Worm (Caenorhabditis elegans) whole organism, L2 larva: ENCODE data around the gene C05D11.13.

Source experiments
- C34F6.9 ChIP-seq: fragments of 150-350 bp; optimal IDR thresholded peaks from 2 replicates; lab custom pipeline; 2014; ENCODE audit warnings: missing biosample characterization, missing genetic modification characterization
- F13H6.1 ChIP-seq: sonication (generic microtip); optimal IDR thresholded peaks from 2 replicates; lab custom pipeline; 2016; ENCODE audit warnings: missing genetic modification characterization, missing compliant biosample characterization
- Y55F3AM.14 ChIP-seq: fragments of 200-800 bp; sonication (Bioruptor generic); optimal IDR thresholded peaks from 2 replicates; lab custom pipeline; 2018; ENCODE audit warnings: mild to moderate bottlenecking, missing genetic modification characterization, missing compliant biosample characterization
- ZK546.5 ChIP-seq: sonication (generic microtip); optimal IDR thresholded peaks from 2 replicates; lab custom pipeline; 2017; ENCODE audit warnings: missing biosample characterization, missing genetic modification characterization
- alr-1 ChIP-seq: fragments of 150-350 bp; optimal IDR thresholded peaks from 2 replicates; lab custom pipeline; 2014; ENCODE audit warnings: missing biosample characterization, missing genetic modification characterization
- ama-1 ChIP-seq: fragments of 150-350 bp; optimal IDR thresholded peaks from 2 replicates; lab custom pipeline; 2018; ENCODE audit warnings: inconsistent platforms
- blmp-1 ChIP-seq: sonication (generic microtip); optimal IDR thresholded peaks from 2 replicates; lab custom pipeline; 2017; ENCODE audit warnings: missing genetic modification characterization, mild to moderate bottlenecking, missing compliant biosample characterization, antibody characterized with exemption, moderate library complexity; ENCODE audit not compliant: insufficient read depth
- ceh-16 ChIP-seq: fragments of 150-350 bp; optimal IDR thresholded peaks from 2 replicates; lab custom pipeline; 2014; ENCODE audit warnings: missing biosample characterization, missing genetic modification characterization
- ceh-82 ChIP-seq: fragments of 150-350 bp; optimal IDR thresholded peaks from 2 replicates; lab custom pipeline; 2014; ENCODE audit warnings: missing biosample characterization, missing genetic modification characterization
- crh-2 ChIP-seq: sonication (generic microtip); optimal IDR thresholded peaks from 2 replicates; lab custom pipeline; 2017; ENCODE audit warnings: missing biosample characterization, missing genetic modification characterization
- egl-27 ChIP-seq: sonication (generic microtip); optimal IDR thresholded peaks from 3 replicates; lab custom pipeline; 2017; ENCODE audit warnings: missing biosample characterization, missing genetic modification reagents, missing genetic modification characterization
- elt-1 ChIP-seq: fragments of 150-350 bp; optimal IDR thresholded peaks from 2 replicates; lab custom pipeline; 2014; ENCODE audit warnings: missing biosample characterization, missing genetic modification characterization
- elt-3 ChIP-seq: sonication (generic microtip); optimal IDR thresholded peaks from 2 replicates; lab custom pipeline; 2017; ENCODE audit warnings: missing biosample characterization, missing genetic modification characterization
- fos-1 ChIP-seq: fragments of 150-350 bp; optimal IDR thresholded peaks from 2 replicates; lab custom pipeline; 2014; ENCODE audit warnings: missing biosample characterization, missing genetic modification characterization
- gmeb-1 ChIP-seq: fragments of 150-350 bp; optimal IDR thresholded peaks from 2 replicates; lab custom pipeline; 2014; ENCODE audit warnings: missing biosample characterization, missing genetic modification characterization
- lin-11 ChIP-seq: fragments of 150-350 bp; sonication (generic microtip); optimal IDR thresholded peaks from 2 replicates; lab custom pipeline; 2014; ENCODE audit warnings: missing biosample characterization, missing genetic modification characterization, inconsistent platforms, mixed read lengths
- lin-13 ChIP-seq: fragments of 150-350 bp; optimal IDR thresholded peaks from 2 replicates; lab custom pipeline; 2014; ENCODE audit warnings: missing biosample characterization, missing genetic modification reagents, missing genetic modification characterization
- lin-39 ChIP-seq: fragments of 150-350 bp; optimal IDR thresholded peaks from 2 replicates; lab custom pipeline; 2014; ENCODE audit warnings: missing biosample characterization, missing genetic modification reagents, missing genetic modification characterization
- lsy-2 ChIP-seq, 2 experiments: fragments of 150-350 bp in 1 of 2; sonication (generic microtip) in 1 of 2; optimal IDR thresholded peaks; 2 replicates each; lab custom pipeline; 2014 to 2017; ENCODE audit warnings: missing biosample characterization in 2 of 2, missing genetic modification characterization in 2 of 2
- mbf-1 ChIP-seq: sonication (generic microtip); optimal IDR thresholded peaks from 2 replicates; lab custom pipeline; 2017; ENCODE audit warnings: missing biosample characterization, missing genetic modification characterization
- mdl-1 ChIP-seq, 2 experiments: fragments of 150-350 bp in 1 of 2; sonication (generic microtip) in 1 of 2; optimal IDR thresholded peaks; 2 replicates each; lab custom pipeline; 2017; ENCODE audit warnings: missing biosample characterization in 2 of 2, missing genetic modification characterization in 2 of 2
- nhr-11 ChIP-seq: fragments of 150-350 bp; optimal IDR thresholded peaks from 2 replicates; lab custom pipeline; 2014; ENCODE audit warnings: missing biosample characterization, missing genetic modification characterization
- nhr-12 ChIP-seq: fragments of 150-350 bp; optimal IDR thresholded peaks from 2 replicates; lab custom pipeline; 2014; ENCODE audit warnings: missing biosample characterization, missing genetic modification characterization
- nhr-129 ChIP-seq: fragments of 150-350 bp; optimal IDR thresholded peaks from 2 replicates; lab custom pipeline; 2014; ENCODE audit warnings: missing biosample characterization, missing genetic modification characterization
- nhr-21 ChIP-seq: fragments of 150-350 bp; optimal IDR thresholded peaks from 2 replicates; lab custom pipeline; 2014; ENCODE audit warnings: missing biosample characterization, missing genetic modification characterization
- nhr-23 ChIP-seq: fragments of 150-350 bp; optimal IDR thresholded peaks from 2 replicates; lab custom pipeline; 2014; ENCODE audit warnings: missing biosample characterization, missing genetic modification reagents, missing genetic modification characterization
- nhr-237 ChIP-seq: fragments of 150-350 bp; optimal IDR thresholded peaks from 2 replicates; lab custom pipeline; 2014; ENCODE audit warnings: missing biosample characterization, missing genetic modification characterization
- nhr-25 ChIP-seq: fragments of 150-350 bp; sonication (generic microtip); optimal IDR thresholded peaks from 3 replicates; lab custom pipeline; 2014; ENCODE audit warnings: missing biosample characterization, missing genetic modification characterization
- nhr-6 ChIP-seq: fragments of 150-350 bp; optimal IDR thresholded peaks from 2 replicates; lab custom pipeline; 2014; ENCODE audit warnings: missing biosample characterization, missing genetic modification characterization
- peb-1 ChIP-seq: fragments of 150-350 bp; optimal IDR thresholded peaks from 2 replicates; lab custom pipeline; 2014; ENCODE audit warnings: missing biosample characterization, missing genetic modification characterization
- sem-4 ChIP-seq: fragments of 150-350 bp; optimal IDR thresholded peaks from 2 replicates; lab custom pipeline; 2014; ENCODE audit warnings: missing biosample characterization, missing genetic modification reagents, missing genetic modification characterization
- skn-1 ChIP-seq: sonication (generic microtip); optimal IDR thresholded peaks from 2 replicates; lab custom pipeline; 2017; ENCODE audit warnings: missing biosample characterization, missing genetic modification characterization
- sma-3 ChIP-seq: sonication (generic microtip); optimal IDR thresholded peaks from 2 replicates; lab custom pipeline; 2016; ENCODE audit warnings: missing genetic modification reagents, missing genetic modification characterization, missing compliant biosample characterization
- sma-9 ChIP-seq, 2 experiments: fragments of 150-350 bp in 1 of 2; sonication (generic microtip) in 1 of 2; optimal IDR thresholded peaks; 2 replicates each; lab custom pipeline; 2014 to 2016; ENCODE audit warnings: missing genetic modification characterization in 2 of 2, mild to moderate bottlenecking in 1 of 2, missing biosample characterization in 1 of 2, missing compliant biosample characterization in 1 of 2, missing genetic modification reagents in 1 of 2, moderate library complexity in 1 of 2
- unc-39 ChIP-seq: fragments of 150-350 bp; optimal IDR thresholded peaks from 2 replicates; lab custom pipeline; 2014; ENCODE audit warnings: missing biosample characterization, missing genetic modification characterization
- unc-55 ChIP-seq: fragments of 150-350 bp; sonication (generic microtip); optimal IDR thresholded peaks from 3 replicates; lab custom pipeline; 2014; ENCODE audit warnings: missing biosample characterization, missing genetic modification reagents, missing genetic modification characterization
- unc-62 ChIP-seq: fragments of 150-350 bp; optimal IDR thresholded peaks from 2 replicates; lab custom pipeline; 2014; ENCODE audit warnings: missing biosample characterization, missing genetic modification reagents, missing genetic modification characterization
- ztf-4 ChIP-seq: fragments of 150-350 bp; optimal IDR thresholded peaks from 2 replicates; lab custom pipeline; 2014; ENCODE audit warnings: missing biosample characterization, missing genetic modification characterization

C05D11.13 gene

DNA sequence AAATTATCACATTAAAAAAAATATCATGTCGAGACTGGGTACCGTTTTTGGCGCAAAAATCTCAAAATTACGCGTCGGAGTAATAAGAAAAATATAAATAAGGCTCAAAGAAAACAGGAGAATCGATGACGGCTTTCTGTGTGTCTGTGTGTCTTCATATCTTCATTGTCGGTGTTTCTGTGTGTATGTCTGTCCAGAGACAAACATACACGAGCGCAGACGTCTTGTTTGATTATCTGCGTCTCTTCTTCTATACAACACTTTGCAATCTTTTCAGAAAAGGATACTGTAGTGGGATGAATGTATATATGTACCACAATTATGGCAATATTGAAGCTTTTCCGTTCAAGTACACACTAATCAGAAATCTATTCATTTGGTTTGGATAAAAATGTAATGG, at the start of gene C05D11.13:
Gene C05D11.13 (minus strand): TSS at position 252 of the 400 bp plus-strand sequence.
- peak; percentile 32 for TF ChIP-seq fos-1 (tag; lab: Kevin White, UChicago)
- TF ChIP-seq peb-1 (tag; lab: Kevin White, UChicago), result no peak
- TF ChIP-seq ZK546.5, result no peak
- no peak for TF ChIP-seq unc-39
- TF ChIP-seq C34F6.9, result peak; percentile 68
- no peak for TF ChIP-seq blmp-1 (tag; lab: Kevin White, UChicago)
- TF ChIP-seq sma-9 (GFP tag; optimal IDR thresholded peaks at IDR 0.05; lab: Kevin White, UChicago), result peak; percentile 59
- TF ChIP-seq sma-9 (tag; optimal IDR thresholded peaks at IDR 0.05; lab: Kevin White, UChicago), result no peak
- TF ChIP-seq lsy-2 (tag; optimal IDR thresholded peaks at IDR 0.05; lab: Kevin White, UChicago), result peak in 1 of 2 experiments; percentile 84
- no peak for TF ChIP-seq lin-13 (GFP tag; lab: Kevin White, UChicago)
- TF ChIP-seq nhr-25, result peak; percentile 7
- no peak for TF ChIP-seq nhr-23 (tag; lab: Kevin White, UChicago)
- TF ChIP-seq sem-4 (tag; lab: Kevin White, UChicago), result no peak
- TF ChIP-seq unc-55 (GFP tag; lab: Kevin White, UChicago), result peak; percentile 51
- TF ChIP-seq nhr-129 (tag; lab: Kevin White, UChicago), result peak; percentile 59
- no peak for TF ChIP-seq elt-1
- no peak for TF ChIP-seq alr-1 (tag; lab: Kevin White, UChicago)
- no peak for TF ChIP-seq skn-1 (tag; lab: Kevin White, UChicago)
- TF ChIP-seq F13H6.1, result peak; percentile 56
- TF ChIP-seq lin-11 (tag; lab: Kevin White, UChicago), result no peak
- no peak for TF ChIP-seq ceh-16 (tag; lab: Kevin White, UChicago)
- no peak for TF ChIP-seq nhr-12 (tag; lab: Kevin White, UChicago)
- no peak for TF ChIP-seq mdl-1 (tag; optimal IDR thresholded peaks at IDR 0.05; lab: Kevin White, UChicago)
- no peak for TF ChIP-seq nhr-11 (tag; lab: Kevin White, UChicago)
- TF ChIP-seq nhr-237 (tag; lab: Kevin White, UChicago), result no peak
- peak; percentile 47 for TF ChIP-seq sma-3 (GFP tag; lab: Kevin White, UChicago)
- TF ChIP-seq gmeb-1 (tag; lab: Kevin White, UChicago), result no peak
- peak; percentile 65 for TF ChIP-seq crh-2
- TF ChIP-seq nhr-6 (tag; lab: Kevin White, UChicago), result no peak
- TF ChIP-seq ztf-4 (tag; lab: Kevin White, UChicago), result peak; percentile 16
- TF ChIP-seq nhr-21, result peak; percentile 0

DNA sequence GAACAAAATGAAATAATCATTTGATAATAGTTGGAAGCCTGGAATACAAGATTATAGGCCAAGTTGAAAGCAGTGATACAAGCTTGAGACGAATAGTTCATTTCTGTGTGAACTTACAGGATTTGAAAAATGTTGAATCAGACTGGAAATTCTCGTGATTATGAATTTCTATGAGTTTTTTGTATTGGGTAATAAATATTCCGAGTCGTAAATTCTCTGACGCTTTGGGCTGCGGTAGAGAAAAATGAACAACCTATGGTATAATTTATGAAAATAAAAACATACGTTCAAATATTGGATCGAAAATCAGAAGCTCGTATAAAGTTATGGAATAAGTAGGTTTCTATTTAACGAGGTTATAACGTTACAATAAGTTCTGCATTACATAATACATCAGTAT, 48.4 kb upstream of the C05D11.13 start, which contains the start of gene srb-11:
Gene srb-11 (minus strand): TSS at position 101 of the 400 bp plus-strand sequence.
- TF ChIP-seq nhr-237 (tag; lab: Kevin White, UChicago) (no peak), alr-1 (tag; lab: Kevin White, UChicago) (no peak), ZK546.5 (no peak), gmeb-1 (tag; lab: Kevin White, UChicago) (no peak), nhr-129 (tag; lab: Kevin White, UChicago) (no peak), lin-11 (tag; lab: Kevin White, UChicago) (no peak), nhr-6 (tag; lab: Kevin White, UChicago) (no peak), nhr-25 (no peak)

DNA sequence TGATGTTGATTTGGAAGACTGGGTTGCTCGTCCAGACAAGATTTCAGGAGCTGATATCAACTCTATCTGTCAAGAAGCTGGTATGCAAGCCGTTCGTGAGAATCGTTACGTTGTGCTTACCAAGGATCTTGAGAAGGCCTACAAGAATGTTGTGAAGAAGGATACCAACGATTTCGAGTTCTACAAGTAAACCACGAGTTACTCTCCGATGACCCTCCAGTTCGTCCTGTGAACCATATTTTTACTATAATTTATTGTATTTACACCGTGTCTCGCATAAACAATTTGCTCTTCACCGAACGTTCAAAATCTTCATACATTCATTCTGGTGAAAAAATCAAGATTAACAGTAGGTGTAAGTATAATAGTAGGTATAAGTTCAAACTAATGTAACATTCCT, 46.6 kb upstream of the C05D11.13 start:
- TF ChIP-seq sma-9 (GFP tag; optimal IDR thresholded peaks at IDR 0.05; lab: Kevin White, UChicago) (no peak), sma-9 (tag; optimal IDR thresholded peaks at IDR 0.05; lab: Kevin White, UChicago) (no peak), elt-3 (no peak), C34F6.9 (no peak), unc-62 (GFP tag; lab: Kevin White, UChicago) (no peak), lin-39 (tag; lab: Kevin White, UChicago) (no peak), elt-1 (no peak), nhr-23 (tag; lab: Kevin White, UChicago) (no peak), nhr-25 (no peak), sma-3 (GFP tag; lab: Kevin White, UChicago) (no peak), skn-1 (tag; lab: Kevin White, UChicago) (no peak), F13H6.1 (no peak), nhr-237 (tag; lab: Kevin White, UChicago) (no peak), ZK546.5 (no peak)

DNA sequence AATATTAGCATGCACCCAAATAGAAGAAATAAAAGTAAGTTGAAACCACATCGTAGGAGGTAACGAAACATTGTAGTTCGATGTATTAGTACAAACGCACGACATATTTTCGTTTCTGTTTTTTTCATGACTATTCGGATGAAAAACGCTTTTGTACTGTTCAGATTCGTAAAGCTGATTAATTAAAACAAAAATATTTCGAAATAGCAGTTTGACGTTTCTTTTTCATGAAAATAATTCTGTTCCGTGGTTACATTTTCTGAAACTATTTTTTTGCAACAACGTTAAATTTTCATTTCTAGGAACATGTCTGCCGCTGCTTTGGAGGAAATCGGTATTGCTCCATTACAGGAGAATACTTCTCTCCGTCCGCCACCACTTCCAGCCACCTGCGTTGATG, 45.1 kb upstream of the C05D11.13 start, which contains the start of gene rpt-3:
Gene rpt-3 (plus strand): TSS at position 301 of the 400 bp plus-strand sequence.
- TF ChIP-seq blmp-1 (tag; lab: Kevin White, UChicago) (no peak), elt-1 (no peak), ceh-82 (tag; lab: Kevin White, UChicago) (no peak), Y55F3AM.14 (no peak), sma-9 (GFP tag; optimal IDR thresholded peaks at IDR 0.05; lab: Kevin White, UChicago) (no peak), sma-9 (tag; optimal IDR thresholded peaks at IDR 0.05; lab: Kevin White, UChicago) (no peak), ama-1 (lab: Kevin White, UChicago) (no peak), nhr-21 (no peak), mdl-1 (tag; optimal IDR thresholded peaks at IDR 0.05; lab: Kevin White, UChicago) (no peak), C34F6.9 (no peak), unc-55 (GFP tag; lab: Kevin White, UChicago) (no peak), lin-13 (GFP tag; lab: Kevin White, UChicago) (no peak), nhr-12 (tag; lab: Kevin White, UChicago) (no peak), egl-27 (tag; lab: Kevin White, UChicago) (no peak), nhr-11 (tag; lab: Kevin White, UChicago) (no peak), elt-3 (no peak), lin-39 (tag; lab: Kevin White, UChicago) (no peak), nhr-25 (no peak), skn-1 (tag; lab: Kevin White, UChicago) (no peak), mbf-1 (tag; lab: Kevin White, UChicago) (no peak)
